Fruit fly (Drosophila melanogaster): ENCODE data around the gene CG7049.

DNA sequence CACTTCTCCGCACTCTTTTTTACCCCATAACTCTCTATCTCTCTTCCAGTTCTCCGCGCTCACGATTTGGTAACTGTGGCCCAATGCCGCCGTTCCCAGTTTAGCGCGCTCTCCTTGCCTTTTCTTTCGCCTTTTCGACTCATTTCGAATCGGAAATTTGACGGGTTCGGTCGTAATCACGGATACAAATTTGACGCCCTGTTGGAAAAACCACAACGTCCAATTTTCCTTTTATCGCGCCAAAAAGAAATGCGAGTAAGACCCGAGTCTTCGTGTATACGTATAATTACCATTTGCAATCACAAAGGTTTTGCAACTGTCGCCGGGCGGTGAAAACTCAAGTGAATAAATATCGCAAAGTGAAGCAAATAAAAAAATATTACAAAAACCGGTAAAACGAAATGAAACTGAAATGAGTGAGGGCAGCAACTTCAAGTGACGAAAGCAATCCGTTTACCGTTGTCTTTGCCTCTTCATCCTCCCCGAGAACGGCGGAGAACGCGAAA is 46.7 kb downstream of the CG7049 start, which contains the start of gene Pdk1:
- TF ChIP-seq CG16779 (tag; optimal IDR thresholded peaks at IDR 0.05) (peak; percentile 24), Gug (GFP tag; IDR thresholded peaks at IDR 0.05) (no peak), CG31627 (GFP tag; optimal IDR thresholded peaks at IDR 0.05) (no peak), CG9139 (GFP tag; optimal IDR thresholded peaks at IDR 0.05) (no peak), Hr39 (GFP tag; optimal IDR thresholded peaks at IDR 0.05) (no peak), Eip75B (GFP tag; optimal IDR thresholded peaks at IDR 0.05) (peak; percentile 27), CG34406 (GFP tag; optimal IDR thresholded peaks at IDR 0.05) (no peak), dac (GFP tag; optimal IDR thresholded peaks at IDR 0.05) (no peak), OdsH (GFP tag; optimal IDR thresholded peaks at IDR 0.05) (no peak), Eip78C (GFP tag) (peak; percentile 51), eg (GFP tag; IDR thresholded peaks at IDR 0.05) (peak; percentile 58; the same call in 2 of the 3 replicates), cyc (GFP tag; optimal IDR thresholded peaks at IDR 0.05) (no peak), fd85E (GFP tag; optimal IDR thresholded peaks at IDR 0.05) (no peak)

Measured in whole organism, prepupa.